Worm (Caenorhabditis elegans): Measurements from ENCODE around the gene dmsr-5.

DNA sequence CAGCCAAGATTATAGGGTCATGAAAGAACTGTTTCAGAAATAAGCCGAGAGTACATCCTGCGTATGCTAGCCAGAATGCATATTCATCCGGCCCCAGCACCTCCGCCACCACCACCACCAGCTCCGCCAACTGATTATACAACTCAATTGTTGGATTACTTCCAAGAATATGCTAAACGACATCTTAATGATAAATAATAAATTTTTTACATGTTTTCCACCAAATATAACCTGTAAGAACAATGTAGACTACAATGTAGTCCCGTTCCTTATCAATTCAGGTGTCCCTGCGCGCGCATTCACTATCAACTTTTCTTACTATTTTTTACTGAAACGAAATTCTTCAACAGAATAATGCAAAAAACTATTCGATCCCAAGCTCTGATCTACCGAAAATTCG is 37.8 kb upstream of the dmsr-5 start, which contains the start of gene Y48A6B.9:
- no peak for TF ChIP-seq ztf-23 (GFP tag; IDR thresholded peaks at IDR 0.05)
- no peak for TF ChIP-seq flt-1 (GFP tag; IDR thresholded peaks at IDR 0.05)
- no peak for TF ChIP-seq ztf-29 (GFP tag; IDR thresholded peaks at IDR 0.05)
- no peak for TF ChIP-seq klf-2 (GFP tag; conservative IDR thresholded peaks at IDR 0.05)
- no peak for TF ChIP-seq cog-1 (tag; optimal IDR thresholded peaks at IDR 0.05)
- no peak for TF ChIP-seq ref-1 (GFP tag; conservative IDR thresholded peaks at IDR 0.05)
- no peak for TF ChIP-seq T22C8.4 (GFP tag; IDR thresholded peaks at IDR 0.05)

All from whole organism, midembryonic.